Worm (Caenorhabditis elegans): ENCODE measurements around the gene C30H6.5.

C30H6.5 gene

DNA sequence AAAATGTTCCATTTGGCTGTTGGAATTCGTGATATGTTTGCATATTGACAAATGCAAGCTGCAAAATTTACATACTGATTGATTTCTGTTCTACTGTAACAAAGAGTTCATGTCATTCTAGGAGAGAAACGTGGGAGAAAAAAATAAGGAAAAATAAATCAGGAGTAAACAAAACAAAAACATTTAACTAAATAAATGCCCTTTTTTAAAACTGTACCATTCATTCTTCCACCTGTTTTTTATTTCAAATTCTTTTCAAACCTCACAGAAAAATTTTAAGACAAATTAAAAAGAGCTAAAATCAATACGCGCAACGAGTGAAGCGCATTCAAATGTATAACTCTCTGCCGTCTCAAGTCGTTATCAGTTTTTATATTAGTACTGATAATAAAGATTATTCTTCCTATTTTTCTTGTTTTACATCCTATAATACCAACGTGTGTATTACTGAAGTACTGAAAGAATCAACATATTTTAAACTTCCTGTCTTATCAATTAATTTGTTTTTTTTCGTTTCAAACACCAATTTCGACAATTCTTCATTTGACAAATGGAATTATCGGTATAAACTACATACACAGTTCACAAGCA is 32.6 kb upstream of the C30H6.5 start, which contains the start of gene C49C3.10 (continued):
- TF ChIP-seq hmg-1.1 (GFP tag; IDR thresholded peaks at IDR 0.05) (no peak), unc-62 (GFP tag; optimal IDR thresholded peaks at IDR 0.05 in 1 of 2) (peak in 1 of 2 experiments; percentile 20), unc-62 (tag; optimal IDR thresholded peaks at IDR 0.05) (no peak), zag-1 (tag; optimal IDR thresholded peaks at IDR 0.05) (no peak), daf-16 (GFP tag; optimal IDR thresholded peaks at IDR 0.05) (no peak), daf-16 (tag; optimal IDR thresholded peaks at IDR 0.05) (peak; percentile 94), nhr-28 (tag; optimal IDR thresholded peaks at IDR 0.05) (peak; percentile 73)

DNA sequence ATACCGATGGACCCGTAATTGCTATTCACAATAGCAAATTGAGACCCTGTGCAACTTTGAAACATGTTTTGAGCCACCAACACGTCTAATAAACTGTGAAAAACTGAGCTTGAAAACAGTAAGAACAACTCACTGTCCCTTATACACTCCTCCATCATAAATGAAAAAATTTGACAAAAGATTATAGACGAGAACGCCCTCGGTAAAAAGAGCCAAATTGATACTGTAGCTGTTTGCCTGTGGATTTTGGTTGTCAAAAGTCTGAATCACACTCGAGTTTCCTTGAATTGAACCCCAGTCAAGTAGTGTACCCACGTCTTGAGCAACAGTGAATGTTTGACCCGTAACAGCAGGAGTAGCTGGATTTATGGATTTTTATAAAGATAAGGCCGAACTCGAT is 30.5 kb upstream of the C30H6.5 start:
- TF ChIP-seq T20F7.1 (GFP tag; optimal IDR thresholded peaks at IDR 0.05) (no peak), T26A8.4 (GFP tag; IDR thresholded peaks at IDR 0.05) (no peak), arid-1 (GFP tag; conservative IDR thresholded peaks at IDR 0.05) (no peak), unc-62 (GFP tag; optimal IDR thresholded peaks at IDR 0.05 in 1 of 2) (peak in 1 of 2 experiments; percentile 95), unc-62 (tag; optimal IDR thresholded peaks at IDR 0.05) (no peak)

DNA sequence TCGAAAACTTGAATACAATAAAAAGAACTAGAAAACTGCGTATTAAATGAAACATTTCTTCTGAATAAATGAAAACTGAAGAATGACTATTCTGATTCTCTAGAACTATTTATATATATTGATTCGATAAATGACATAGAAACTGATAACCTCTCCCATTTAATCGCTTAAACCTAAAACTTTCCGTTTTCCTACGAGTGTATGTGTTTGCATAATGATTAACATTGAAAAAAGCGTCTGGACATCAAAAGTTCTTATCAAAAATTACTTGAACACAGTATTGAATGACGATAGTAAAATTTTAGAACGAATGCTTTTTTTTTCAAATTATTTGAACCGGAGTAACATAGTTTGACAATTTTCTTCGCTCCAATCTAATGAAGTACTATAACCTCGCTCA is 29.4 kb upstream of the C30H6.5 start, which contains the start of gene C49C3.9:
TSS of gene C49C3.9 (minus strand) at position 136 of the 400 bp plus-strand sequence.
- no peak for TF ChIP-seq ceh-20 (GFP tag; IDR thresholded peaks at IDR 0.05)
- no peak for TF ChIP-seq zfp-3 (GFP tag; conservative IDR thresholded peaks at IDR 0.05)
- TF ChIP-seq gei-8 (GFP tag; optimal IDR thresholded peaks at IDR 0.05): no peak
- no peak for TF ChIP-seq tag-97 (GFP tag; IDR thresholded peaks at IDR 0.05)
- TF ChIP-seq pha-4 (GFP tag; IDR thresholded peaks at IDR 0.05): no peak
- TF ChIP-seq pha-4 (tag; optimal IDR thresholded peaks at IDR 0.05): no peak
- TF ChIP-seq fos-1 (tag; optimal IDR thresholded peaks at IDR 0.05): no peak
- peak; percentile 76 for TF ChIP-seq nhr-28 (tag; optimal IDR thresholded peaks at IDR 0.05)
- peak; percentile 74 for TF ChIP-seq dmd-6 (GFP tag; IDR thresholded peaks at IDR 0.05)
- no peak for TF ChIP-seq nhr-111 (GFP tag; optimal IDR thresholded peaks at IDR 0.05)
- no peak for TF ChIP-seq R02D3.7 (tag; optimal IDR thresholded peaks at IDR 0.05)
- TF ChIP-seq lin-1 (GFP tag; IDR thresholded peaks at IDR 0.05): peak; percentile 77; the same call in 1 of the 2 replicates
- peak; percentile 99 for TF ChIP-seq pqm-1 (tag; optimal IDR thresholded peaks at IDR 0.05)
- TF ChIP-seq ceh-28 (tag; optimal IDR thresholded peaks at IDR 0.05): no peak
- peak; percentile 83; the same call in 1 of the 2 replicates for TF ChIP-seq nhr-41 (GFP tag; IDR thresholded peaks at IDR 0.05)
- no peak for TF ChIP-seq madf-5 (GFP tag; IDR thresholded peaks at IDR 0.05)

DNA sequence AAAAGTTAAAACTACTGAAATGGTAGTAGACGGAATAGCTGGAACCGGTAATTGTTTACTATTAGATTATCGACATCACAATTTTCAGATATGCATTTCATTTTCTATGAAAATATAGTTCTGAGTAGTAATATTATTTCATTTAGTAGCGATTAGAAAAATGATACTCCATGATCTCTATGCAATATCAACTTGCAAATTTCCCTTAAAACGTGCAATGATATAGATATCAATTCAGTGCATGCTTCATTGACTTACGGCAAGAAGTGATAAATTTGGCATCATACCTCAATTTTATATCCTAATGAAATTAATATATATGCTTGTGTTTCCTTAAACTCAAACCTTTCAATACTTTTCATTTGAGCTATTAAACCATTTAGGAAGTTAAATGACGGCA is 28.9 kb upstream of the C30H6.5 start, which contains the start of gene C49C3.21:
TSS of gene C49C3.21 (plus strand) at position 301 of the 400 bp plus-strand sequence.
- TF ChIP-seq tag-97 (GFP tag; IDR thresholded peaks at IDR 0.05) (no peak), sdz-12 (GFP tag; optimal IDR thresholded peaks at IDR 0.05) (no peak)

DNA sequence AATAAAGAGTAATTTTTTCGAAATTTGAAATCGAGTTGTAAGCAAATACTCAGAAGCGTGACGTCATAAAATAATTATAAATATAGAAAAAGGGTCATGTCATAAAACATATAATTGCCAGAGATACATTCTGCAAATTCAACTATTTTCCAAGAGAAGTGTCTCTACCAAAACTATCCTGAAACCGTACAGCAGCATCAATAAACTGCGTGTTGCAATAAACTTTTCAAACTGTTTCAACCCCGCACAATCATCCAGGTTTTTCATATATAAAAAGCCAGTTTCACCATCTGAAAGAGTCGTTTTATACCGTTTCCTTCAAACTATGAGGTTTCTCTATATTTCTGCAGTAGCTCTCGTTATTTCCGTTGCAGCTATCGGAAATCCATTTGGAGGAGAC is 28.1 kb upstream of the C30H6.5 start, which contains the start of gene C49C3.11:
TSS of gene C49C3.11 (plus strand) at position 301 of the 400 bp plus-strand sequence.
- TF ChIP-seq nhr-48 (tag; optimal IDR thresholded peaks at IDR 0.05) (no peak), vab-7 (GFP tag; IDR thresholded peaks at IDR 0.05) (no peak), lin-1 (GFP tag; IDR thresholded peaks at IDR 0.05) (no peak), php-3 (GFP tag; IDR thresholded peaks at IDR 0.05) (no peak), ceh-82 (tag; optimal IDR thresholded peaks at IDR 0.05) (no peak), aly-2 (tag; optimal IDR thresholded peaks at IDR 0.05) (no peak)

DNA sequence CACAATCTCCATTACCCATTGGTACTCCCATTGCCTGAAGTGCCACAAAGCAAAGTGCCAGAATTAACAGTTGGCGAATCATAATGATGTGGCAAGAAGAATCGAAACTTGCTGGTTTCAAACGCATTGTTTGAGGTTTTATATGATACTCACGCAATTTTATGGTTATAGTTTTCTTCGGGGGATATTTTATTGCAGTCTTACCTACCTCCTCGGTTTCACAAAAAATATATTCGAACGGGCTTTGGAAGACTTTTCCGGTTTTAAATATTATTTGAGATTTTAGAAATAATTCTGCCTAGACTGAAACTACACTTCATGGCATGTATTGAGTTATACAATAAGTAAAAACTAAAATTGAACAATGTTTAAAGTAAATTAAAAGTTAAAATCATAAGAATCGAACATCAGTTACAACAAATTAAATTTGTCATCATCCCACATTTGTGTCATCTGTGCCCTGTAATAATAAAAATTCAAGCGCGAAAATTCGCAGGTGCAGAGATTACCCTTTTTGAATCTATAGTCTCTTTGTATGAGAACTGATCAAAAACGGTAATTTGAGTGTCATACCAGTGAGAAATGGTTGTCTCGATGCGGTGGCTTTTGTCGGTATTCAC is 24.9 kb upstream of the C30H6.5 start, which contains the start of the genes clec-197 and clec-198:
TSS of gene clec-197 (minus strand) at position 101 of the 620 bp plus-strand sequence.
TSS of gene clec-198 (plus strand) at position 570 of the 620 bp plus-strand sequence.
- no peak for TF ChIP-seq Y5F2A.4 (GFP tag; optimal IDR thresholded peaks at IDR 0.05)
- TF ChIP-seq lin-29 (GFP tag; IDR thresholded peaks at IDR 0.05): no peak
- no peak for TF ChIP-seq daf-8 (GFP tag; IDR thresholded peaks at IDR 0.05)

Measured in whole organism, L4 larva.